Fruit fly (Drosophila melanogaster): ENCODE measurements around the gene ECSIT.

The ECSIT gene

DNA sequence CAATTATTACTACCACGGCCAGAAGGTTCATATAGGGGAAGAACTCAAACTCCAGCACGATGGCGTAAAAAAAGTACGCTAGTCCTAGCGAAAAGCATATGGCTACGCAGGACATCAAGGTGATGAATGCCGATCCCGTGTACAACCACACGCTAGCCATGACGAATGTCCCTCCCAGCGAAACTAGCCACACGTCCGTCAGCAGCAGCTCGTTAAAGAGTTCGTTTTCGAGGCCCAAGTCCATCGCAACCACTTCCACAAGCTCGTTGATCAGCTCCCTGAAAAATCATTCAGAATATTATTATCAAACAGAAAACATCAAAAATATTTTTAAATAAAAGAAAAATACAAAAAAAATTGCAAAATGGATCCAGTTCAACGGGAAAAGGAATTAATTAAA, 3.4 kb upstream of the ECSIT start, which contains the start of gene CG34287:
CG34287 (plus strand) TSS at position 301 of the 400 bp plus-strand sequence.
- TF ChIP-seq noc (tag; optimal IDR thresholded peaks at IDR 0.05) = no peak

DNA sequence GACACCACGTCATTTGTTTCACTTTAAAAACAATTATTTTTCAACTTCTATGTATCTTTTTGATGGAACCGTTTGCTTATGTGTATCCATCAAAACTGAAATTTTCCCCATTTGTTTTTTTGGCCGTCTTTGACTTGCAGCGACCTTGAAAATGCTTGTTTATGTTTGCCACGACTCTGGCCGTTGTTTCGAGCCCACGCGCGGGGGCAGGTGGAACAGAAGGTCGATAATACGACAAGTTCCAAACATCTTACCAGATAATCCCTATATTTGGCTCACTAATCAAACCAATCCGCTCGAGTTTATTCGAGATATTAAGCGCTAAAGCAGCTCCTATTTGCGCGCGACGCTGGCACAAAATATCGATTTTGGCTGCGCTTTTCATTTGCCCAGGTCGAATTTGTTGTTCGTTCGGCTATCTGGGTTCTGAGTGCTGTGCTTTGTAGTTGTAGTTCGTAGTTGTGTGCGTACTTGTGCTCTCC, 4.4 kb downstream of the ECSIT start:
- no peak for TF ChIP-seq noc (tag; optimal IDR thresholded peaks at IDR 0.05)

DNA sequence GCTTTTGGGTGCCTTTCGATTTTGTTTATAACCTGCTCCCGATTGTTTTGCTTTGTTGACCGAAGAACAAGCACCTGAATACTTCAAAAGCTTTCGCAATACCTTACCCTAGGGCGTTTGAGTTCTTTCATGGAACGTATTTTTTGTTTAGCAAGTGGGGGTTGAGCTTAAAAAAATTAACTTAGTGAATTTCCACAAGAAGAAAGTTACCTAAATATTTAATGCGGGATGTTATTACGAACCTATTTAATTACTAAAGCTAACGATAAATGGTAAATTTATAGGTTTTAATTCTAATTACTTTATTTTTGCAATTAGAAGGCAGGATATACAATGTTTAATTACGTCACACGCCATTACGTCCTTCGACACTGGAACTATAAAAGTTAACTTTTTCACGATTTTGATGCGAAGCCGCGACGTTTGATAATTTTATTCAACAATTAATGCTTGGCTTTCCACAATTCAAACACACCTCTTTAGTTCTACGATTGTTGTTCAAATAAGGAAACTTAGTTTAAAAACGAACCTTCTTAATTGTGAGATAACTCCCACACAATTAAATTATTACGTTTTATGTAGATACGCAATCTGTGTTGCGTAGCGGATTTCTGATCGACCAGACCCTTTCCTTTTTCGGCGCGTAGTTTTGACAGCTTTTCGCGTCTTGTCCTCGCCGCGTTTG, 5.0 kb downstream of the ECSIT start:
- TF ChIP-seq noc (tag; optimal IDR thresholded peaks at IDR 0.05) = peak; percentile 56

DNA sequence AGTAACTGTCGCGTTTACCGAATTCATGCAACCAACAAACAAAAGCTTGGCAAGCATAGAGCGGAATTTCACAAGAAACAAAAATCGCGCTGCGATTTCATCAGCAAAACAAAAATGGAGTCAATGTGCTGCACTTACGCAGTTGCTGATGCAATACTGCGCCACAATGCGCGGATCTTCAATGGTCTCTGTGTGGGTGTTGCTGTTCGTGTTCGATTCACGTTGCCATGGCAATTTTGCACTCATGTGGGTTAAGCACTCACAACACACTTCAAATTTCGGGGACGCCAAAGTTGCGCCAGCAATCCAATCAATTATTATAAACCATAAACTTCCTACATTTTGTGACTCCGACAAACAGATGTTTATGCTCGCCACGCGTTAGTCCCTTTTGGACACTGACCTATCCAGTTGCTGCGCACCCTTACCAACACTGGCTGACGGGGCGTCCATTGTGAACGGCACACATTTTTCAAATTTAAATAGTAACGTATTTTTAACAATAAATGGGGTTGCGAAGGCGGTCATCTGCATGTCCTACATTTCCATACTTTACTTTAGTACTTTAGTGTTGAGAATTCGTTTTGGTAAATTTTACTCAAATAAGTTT, 5.8 kb downstream of the ECSIT start, which contains the start of gene CG2017:
CG2017 (minus strand) TSS at position 374 of the 610 bp plus-strand sequence.
- no peak for TF ChIP-seq noc (tag; optimal IDR thresholded peaks at IDR 0.05)

DNA sequence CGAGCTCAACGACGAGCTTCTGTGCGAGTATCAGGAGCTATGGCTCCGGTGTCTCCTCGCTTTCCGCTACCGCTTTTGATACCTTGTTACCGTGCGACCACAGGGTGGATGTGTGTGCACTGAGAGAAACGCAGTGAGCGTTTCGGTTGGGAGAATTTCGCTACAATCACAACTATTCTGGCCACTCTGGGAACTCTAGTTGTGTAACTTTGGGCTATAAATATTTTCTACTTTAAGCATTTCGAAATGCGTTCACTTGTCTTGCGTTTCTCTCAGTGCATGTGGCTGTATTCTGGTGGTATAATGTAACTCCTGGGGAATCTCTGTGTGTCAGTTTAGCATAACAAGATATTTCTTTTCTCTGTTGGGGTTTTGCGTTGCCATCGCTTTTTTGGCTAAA, 15.0 kb downstream of the ECSIT start:
- TF ChIP-seq noc (tag; optimal IDR thresholded peaks at IDR 0.05) = no peak

DNA sequence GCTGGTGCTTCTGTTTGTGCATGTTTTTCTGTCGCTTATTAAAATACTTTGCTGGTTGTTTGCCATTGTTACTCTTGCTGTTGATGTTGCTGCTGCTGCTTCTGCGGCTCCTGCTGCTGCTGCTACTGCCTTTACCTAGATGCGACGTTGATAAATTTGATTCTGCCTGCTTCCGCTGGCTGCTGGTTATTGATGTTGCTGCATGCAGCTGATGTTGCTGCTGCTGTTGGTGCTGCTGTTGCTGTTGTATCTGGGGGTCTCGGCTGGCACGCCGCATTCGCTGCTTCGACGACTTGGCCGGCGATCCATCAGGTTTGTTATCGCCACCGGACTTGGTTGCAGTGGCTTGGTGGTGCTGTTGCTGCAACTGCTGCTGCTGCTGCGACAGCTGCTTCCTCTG, 21.0 kb downstream of the ECSIT start:
- TF ChIP-seq noc (tag; optimal IDR thresholded peaks at IDR 0.05) = no peak

DNA sequence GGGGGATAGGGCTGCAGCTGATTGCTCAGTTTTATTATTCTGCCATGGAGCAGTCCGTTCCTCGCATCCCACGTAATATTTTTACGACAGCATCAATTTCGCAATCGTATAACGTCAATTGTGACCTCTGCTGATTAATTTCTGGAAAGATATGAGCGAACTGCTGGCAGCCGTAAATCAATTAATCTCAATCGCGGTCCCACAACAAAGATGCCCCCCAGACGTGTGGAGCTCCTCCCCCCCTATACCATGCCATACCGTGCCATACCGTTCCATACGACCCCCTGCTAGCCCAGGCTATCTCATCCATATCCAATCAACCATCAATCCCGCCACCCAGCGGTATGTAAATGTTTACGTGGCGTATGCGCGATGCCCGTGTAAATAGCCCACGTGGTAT, 24.9 kb downstream of the ECSIT start:
- TF ChIP-seq noc (tag; optimal IDR thresholded peaks at IDR 0.05) = no peak
